Worm (Caenorhabditis elegans): ENCODE measurements around the gene fbxa-131.

The fbxa-131 gene

ce11 chrV:19760751-19761150 is 22.5 kb downstream of the fbxa-131 start, which contains the start of gene M162.5:
Gene M162.5 (plus strand): TSS chrV:19761051.
- TF ChIP-seq nhr-21 (tag; optimal IDR thresholded peaks at IDR 0.05) (no peak), peb-1 (tag; optimal IDR thresholded peaks at IDR 0.05) (no peak), unc-62 (GFP tag; optimal IDR thresholded peaks at IDR 0.05) (no peak), skn-1 (tag; optimal IDR thresholded peaks at IDR 0.05) (no peak)

ce11 chrV:19767719-19768118 is 29.5 kb downstream of the fbxa-131 start:
- TF ChIP-seq mbf-1 (tag; optimal IDR thresholded peaks at IDR 0.05) (no peak), nhr-237 (tag; optimal IDR thresholded peaks at IDR 0.05) (no peak), lin-39 (tag; optimal IDR thresholded peaks at IDR 0.05) (no peak), ceh-82 (tag; optimal IDR thresholded peaks at IDR 0.05) (no peak), Y55F3AM.14 (GFP tag; optimal IDR thresholded peaks at IDR 0.05) (no peak), elt-3 (tag; optimal IDR thresholded peaks at IDR 0.05) (no peak), snpc-4 (tag; optimal IDR thresholded peaks at IDR 0.05) (no peak), F13H6.1 (tag; optimal IDR thresholded peaks at IDR 0.05) (no peak), C34F6.9 (tag; optimal IDR thresholded peaks at IDR 0.05) (no peak), ZK546.5 (tag; optimal IDR thresholded peaks at IDR 0.05) (no peak)

- TF ChIP-seq nhr-12 (tag; optimal IDR thresholded peaks at IDR 0.05) (no peak), peb-1 (tag; optimal IDR thresholded peaks at IDR 0.05) (no peak), C34F6.9 (tag; optimal IDR thresholded peaks at IDR 0.05) (no peak)
Observed at ce11 chrV:19771660-19772059, 33.4 kb downstream of the fbxa-131 start, which contains the start of gene M162.15. Gene M162.15 (minus strand): TSS chrV:19771760.

ce11 chrV:19777227-19777626 is 39.0 kb downstream of the fbxa-131 start, which contains the start of gene fbxa-118:
Gene fbxa-118 (minus strand): TSS chrV:19777327.
- TF ChIP-seq F13H6.1 (tag; optimal IDR thresholded peaks at IDR 0.05) (no peak), nhr-6 (tag; optimal IDR thresholded peaks at IDR 0.05) (no peak), skn-1 (tag; optimal IDR thresholded peaks at IDR 0.05) (no peak), snpc-4 (tag; optimal IDR thresholded peaks at IDR 0.05) (no peak), unc-62 (GFP tag; optimal IDR thresholded peaks at IDR 0.05) (no peak), ZK546.5 (tag; optimal IDR thresholded peaks at IDR 0.05) (no peak), sma-9 (GFP tag; optimal IDR thresholded peaks at IDR 0.05) (no peak), sma-9 (tag; optimal IDR thresholded peaks at IDR 0.05) (no peak), ztf-4 (tag; optimal IDR thresholded peaks at IDR 0.05) (no peak), lin-39 (tag; optimal IDR thresholded peaks at IDR 0.05) (no peak), nhr-237 (tag; optimal IDR thresholded peaks at IDR 0.05) (no peak)

- TF ChIP-seq sem-4 (tag; optimal IDR thresholded peaks at IDR 0.05) (no peak), R02D3.7 (tag; optimal IDR thresholded peaks at IDR 0.05) (no peak), skn-1 (tag; optimal IDR thresholded peaks at IDR 0.05) (no peak), gmeb-1 (tag; optimal IDR thresholded peaks at IDR 0.05) (no peak), nhr-25 (tag; optimal IDR thresholded peaks at IDR 0.05) (no peak), nhr-23 (tag; optimal IDR thresholded peaks at IDR 0.05) (no peak), ztf-11 (tag; optimal IDR thresholded peaks at IDR 0.05) (no peak)
Observed at ce11 chrV:19778608-19779007, 40.4 kb downstream of the fbxa-131 start, which contains the start of gene fbxa-194. Gene fbxa-194 (minus strand): TSS chrV:19778708.

- TF ChIP-seq mdl-1 (tag; optimal IDR thresholded peaks at IDR 0.05) = no peak
- no peak for TF ChIP-seq sma-9 (GFP tag; optimal IDR thresholded peaks at IDR 0.05)
- no peak for TF ChIP-seq sma-9 (tag; optimal IDR thresholded peaks at IDR 0.05)
- TF ChIP-seq zag-1 (tag; optimal IDR thresholded peaks at IDR 0.05) = no peak
- TF ChIP-seq nhr-77 (tag; optimal IDR thresholded peaks at IDR 0.05) = no peak
- no peak for TF ChIP-seq lin-11 (tag; optimal IDR thresholded peaks at IDR 0.05)
- TF ChIP-seq nhr-129 (tag; optimal IDR thresholded peaks at IDR 0.05) = no peak
- no peak for TF ChIP-seq unc-55 (GFP tag; optimal IDR thresholded peaks at IDR 0.05)
- no peak for TF ChIP-seq lin-13 (GFP tag; optimal IDR thresholded peaks at IDR 0.05)
Observed at ce11 chrV:19779220-19779619, 41.0 kb downstream of the fbxa-131 start.

ce11 chrV:19783829-19784228 is 45.6 kb downstream of the fbxa-131 start, which contains the start of gene srt-45:
Gene srt-45 (plus strand): TSS chrV:19784129.
- TF ChIP-seq unc-55 (GFP tag; optimal IDR thresholded peaks at IDR 0.05) (no peak), nhr-23 (tag; optimal IDR thresholded peaks at IDR 0.05) (no peak), ztf-1 (GFP tag; conservative IDR thresholded peaks at IDR 0.05) (no peak), egl-27 (tag; optimal IDR thresholded peaks at IDR 0.05) (no peak), peb-1 (tag; optimal IDR thresholded peaks at IDR 0.05) (no peak), unc-39 (tag; optimal IDR thresholded peaks at IDR 0.05) (no peak), sem-4 (tag; optimal IDR thresholded peaks at IDR 0.05) (no peak), F13H6.1 (tag; optimal IDR thresholded peaks at IDR 0.05) (no peak), mab-5 (tag; optimal IDR thresholded peaks at IDR 0.05) (no peak), R02D3.7 (tag; optimal IDR thresholded peaks at IDR 0.05) (no peak)
